Worm (Caenorhabditis elegans): ENCODE data around the gene ZK622.4.

DNA sequence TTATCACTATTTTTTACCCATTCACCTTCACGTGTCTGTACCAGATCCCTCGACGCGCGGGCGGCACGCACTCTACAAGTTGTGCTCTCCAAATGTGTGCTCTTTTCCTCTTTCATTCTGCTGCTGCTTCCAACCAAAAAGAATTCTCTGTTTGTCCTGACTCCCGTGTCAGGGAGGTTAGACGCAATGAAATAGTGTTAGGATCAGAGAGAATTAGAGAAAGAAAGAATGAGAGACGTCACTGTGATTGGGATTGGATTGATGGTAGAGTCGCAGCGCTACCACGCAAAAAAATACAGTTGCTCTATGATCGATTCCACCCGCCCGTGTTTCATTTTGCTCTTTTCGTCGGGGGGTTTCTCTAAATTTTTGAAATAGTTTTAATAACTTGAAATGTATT, 1.5 kb upstream of the ZK622.4 start:
- TF ChIP-seq mdl-1 (tag; optimal IDR thresholded peaks at IDR 0.05) (no peak), ztf-11 (tag; optimal IDR thresholded peaks at IDR 0.05) (no peak), lin-13 (GFP tag; optimal IDR thresholded peaks at IDR 0.05) (no peak), tlp-1 (tag; optimal IDR thresholded peaks at IDR 0.05) (no peak)

Data from whole organism, L1 larva.